Fruit fly (Drosophila melanogaster) Kc167 (cell line): ENCODE measurements around the gene CG31687.
"Not testable (repeated sequence)": the region's sequence is repeated elsewhere in the genome, so short reads cannot be mapped to it uniquely, and the experiment has no call there.

ENCODE experiments used
- Myc ChIP-seq: fragments of >200 bp; optimal IDR thresholded peaks from 2 replicates; lab custom pipeline; 2017; ENCODE audit warnings: missing external identifiers
- Sin3A ChIP-seq: fragments of >200 bp; optimal IDR thresholded peaks from 2 replicates; lab custom pipeline; 2018; ENCODE audit warnings: missing external identifiers
- h ChIP-seq: fragments of >200 bp; optimal IDR thresholded peaks from 3 replicates; lab custom pipeline; 2018; ENCODE audit warnings: missing external identifiers
- insv ChIP-seq: fragments of >200 bp; optimal IDR thresholded peaks from 3 replicates; lab custom pipeline; 2018; ENCODE audit warnings: missing external identifiers
- psq ChIP-seq: fragments of >200 bp; optimal IDR thresholded peaks from 2 replicates; lab custom pipeline; 2017; ENCODE audit warnings: missing external identifiers
- ttk ChIP-seq: sonication (Bioruptor generic); optimal IDR thresholded peaks from 2 replicates; lab custom pipeline; 2017; ENCODE audit warnings: missing external identifiers

The CG31687 gene

dm6 chr2L:20429458-20429857, 20.6 kb upstream of the CG31687 start:
- TF ChIP-seq h (lab: Kevin White, UChicago): no peak
- no peak for TF ChIP-seq ttk (lab: Kevin White, UChicago)
- TF ChIP-seq psq: no peak
- TF ChIP-seq insv (lab: Kevin White, UChicago): no peak
- TF ChIP-seq Sin3A (lab: Kevin White, UChicago): no peak
- TF ChIP-seq Myc (lab: Kevin White, UChicago): no peak

DNA sequence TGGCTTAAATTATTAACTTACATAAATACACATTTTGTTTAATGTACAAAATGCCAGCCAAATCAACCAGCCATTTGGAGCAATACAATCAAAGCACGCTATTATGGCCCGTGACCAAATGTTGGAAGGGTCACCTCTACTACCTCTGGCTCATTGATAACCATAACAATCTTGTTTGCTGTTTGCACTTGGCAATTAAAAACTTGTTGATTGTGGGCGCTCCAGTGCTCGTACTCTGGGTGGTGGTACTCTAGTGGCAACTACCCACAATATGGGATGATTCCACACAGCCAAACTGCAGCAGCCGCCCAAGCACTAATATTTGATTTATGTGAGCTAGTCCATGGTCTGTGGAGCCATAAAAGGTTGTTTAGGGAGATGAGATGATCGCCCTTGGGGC, 18.8 kb upstream of the CG31687 start:
- no peak for TF ChIP-seq insv (lab: Kevin White, UChicago)
- TF ChIP-seq Myc (lab: Kevin White, UChicago): no peak
- no peak for TF ChIP-seq Sin3A (lab: Kevin White, UChicago)
- no peak for TF ChIP-seq ttk (lab: Kevin White, UChicago)
- no peak for TF ChIP-seq h (lab: Kevin White, UChicago)
- TF ChIP-seq psq: no peak

- TF ChIP-seq psq: no peak
- TF ChIP-seq Sin3A (lab: Kevin White, UChicago): no peak
- TF ChIP-seq insv (lab: Kevin White, UChicago): no peak
- no peak for TF ChIP-seq Myc (lab: Kevin White, UChicago)
- no peak for TF ChIP-seq h (lab: Kevin White, UChicago)
- TF ChIP-seq ttk (lab: Kevin White, UChicago): no peak
Observed at dm6 chr2L:20434779-20435178, 15.2 kb upstream of the CG31687 start.

dm6 chr2L:20435199-20435598, 14.8 kb upstream of the CG31687 start:
- TF ChIP-seq ttk (lab: Kevin White, UChicago): no peak
- no peak for TF ChIP-seq insv (lab: Kevin White, UChicago)
- TF ChIP-seq Myc (lab: Kevin White, UChicago): no peak
- TF ChIP-seq psq: no peak
- no peak for TF ChIP-seq h (lab: Kevin White, UChicago)
- TF ChIP-seq Sin3A (lab: Kevin White, UChicago): no peak

DNA sequence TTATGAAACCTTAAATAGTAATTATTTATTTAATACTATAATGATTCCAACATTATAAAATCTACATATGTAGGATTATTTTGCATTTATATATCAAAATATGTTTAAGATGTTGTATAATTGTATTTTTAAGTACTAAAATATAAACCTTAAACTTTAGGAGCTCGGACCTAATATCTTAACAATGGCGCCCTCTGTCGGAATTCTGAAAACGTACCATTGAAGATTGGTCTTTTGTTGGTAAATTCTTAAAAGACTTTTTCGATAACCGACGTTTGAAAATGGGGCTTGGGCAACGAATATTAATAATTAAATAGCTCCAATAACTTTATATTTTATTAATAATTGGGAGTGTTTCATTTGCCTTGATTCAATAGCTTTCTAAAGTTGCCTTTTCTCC, 12.2 kb upstream of the CG31687 start:
- TF ChIP-seq h (lab: Kevin White, UChicago) (no peak), psq (no peak), Sin3A (lab: Kevin White, UChicago) (no peak), Myc (lab: Kevin White, UChicago) (no peak), insv (lab: Kevin White, UChicago) (no peak), ttk (lab: Kevin White, UChicago) (no peak)

- TF ChIP-seq ttk (lab: Kevin White, UChicago): no peak
- no peak for TF ChIP-seq Myc (lab: Kevin White, UChicago)
- no peak for TF ChIP-seq psq
- TF ChIP-seq h (lab: Kevin White, UChicago): no peak
- no peak for TF ChIP-seq insv (lab: Kevin White, UChicago)
- no peak for TF ChIP-seq Sin3A (lab: Kevin White, UChicago)
Observed at dm6 chr2L:20438474-20438873, 11.6 kb upstream of the CG31687 start.

DNA sequence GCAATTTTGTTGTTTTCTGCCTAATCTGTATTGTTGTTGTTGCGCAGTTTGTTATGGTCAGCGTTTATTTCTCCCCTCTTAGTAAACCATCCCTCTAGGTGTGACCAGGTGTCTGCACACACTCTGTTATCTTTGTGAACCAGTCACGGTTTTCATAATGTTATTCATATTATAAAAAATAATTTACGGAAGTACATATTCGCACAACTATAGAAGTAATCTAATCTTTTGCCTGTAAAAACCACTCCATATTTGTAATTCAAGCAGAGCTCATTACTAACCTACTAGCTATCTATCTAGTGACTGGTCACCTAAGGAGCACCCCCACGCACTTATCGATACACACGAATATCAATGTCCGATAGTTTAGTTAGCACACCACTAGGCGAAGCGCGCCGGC, 8.9 kb downstream of the CG31687 start, which contains the start of the genes CG18858 and Cdc23:
TSS of gene CG18858 (minus strand) at position 101 of the 400 bp plus-strand sequence.
TSS of gene Cdc23 (plus strand) at position 368 of the 400 bp plus-strand sequence.
- not testable (repeated sequence) for TF ChIP-seq Sin3A, insv, h (lab: Kevin White, UChicago)

DNA sequence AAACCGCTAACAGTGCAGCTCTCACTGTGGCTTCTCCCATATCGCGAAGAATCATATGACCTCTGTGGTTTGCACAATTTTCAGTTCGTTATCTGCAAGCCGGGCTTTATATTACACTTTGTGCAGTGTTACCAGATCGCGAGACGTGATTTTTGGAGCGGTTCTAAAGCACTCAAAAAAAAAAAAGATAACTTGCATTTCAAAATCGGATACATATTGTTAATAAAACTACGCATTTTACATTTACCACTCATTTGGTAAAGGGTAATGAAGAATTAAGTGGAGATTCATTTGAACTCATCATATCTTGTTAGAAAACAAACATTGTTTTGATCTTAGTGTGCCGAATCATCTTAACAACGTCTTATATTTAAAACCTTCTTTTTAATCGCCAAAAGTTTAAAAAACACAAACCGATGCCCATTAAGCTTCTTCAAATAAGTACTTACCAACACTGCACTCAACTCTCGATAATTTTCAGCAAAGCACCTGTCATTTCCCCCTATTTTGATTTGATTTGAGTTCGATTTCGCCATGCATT, 13.4 kb downstream of the CG31687 start, which contains the start of gene CG2493:
TSS of gene CG2493 (minus strand) at position 129 of the 541 bp plus-strand sequence.
- TF ChIP-seq psq: no peak
- TF ChIP-seq Sin3A (lab: Kevin White, UChicago): no peak
- no peak for TF ChIP-seq insv (lab: Kevin White, UChicago)
- no peak for TF ChIP-seq ttk (lab: Kevin White, UChicago)
- TF ChIP-seq h (lab: Kevin White, UChicago): no peak
- TF ChIP-seq Myc (lab: Kevin White, UChicago): no peak

- no peak for TF ChIP-seq insv (lab: Kevin White, UChicago)
- no peak for TF ChIP-seq h (lab: Kevin White, UChicago)
- TF ChIP-seq Sin3A (lab: Kevin White, UChicago): no peak
- TF ChIP-seq psq: no peak
- TF ChIP-seq Myc (lab: Kevin White, UChicago): no peak
- no peak for TF ChIP-seq ttk (lab: Kevin White, UChicago)
Observed at dm6 chr2L:20464385-20464784, 14.4 kb downstream of the CG31687 start.

DNA sequence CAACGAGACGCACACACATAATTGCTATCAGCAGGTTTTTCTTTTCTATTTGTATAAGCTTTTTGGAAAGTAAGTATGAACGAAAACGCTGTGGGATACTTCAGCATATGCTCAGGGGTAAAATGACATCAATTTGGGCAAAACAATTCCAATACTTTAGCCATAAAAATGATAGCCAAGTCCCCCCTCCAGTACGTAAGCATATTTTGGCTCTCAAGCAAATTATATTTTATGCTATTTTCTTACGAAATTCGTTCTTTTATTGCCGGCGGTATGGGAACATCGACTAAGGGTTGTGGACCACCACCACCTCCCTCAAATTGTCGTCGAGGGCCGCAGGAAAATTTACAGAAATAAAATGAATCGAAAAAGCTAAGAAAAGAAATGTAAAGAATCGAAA, 23.3 kb downstream of the CG31687 start, which contains the start of gene CG43233:
TSS of gene CG43233 (minus strand) at position 101 of the 400 bp plus-strand sequence.
- TF ChIP-seq Sin3A (lab: Kevin White, UChicago): no peak
- no peak for TF ChIP-seq insv (lab: Kevin White, UChicago)
- no peak for TF ChIP-seq Myc (lab: Kevin White, UChicago)
- no peak for TF ChIP-seq psq
- no peak for TF ChIP-seq ttk (lab: Kevin White, UChicago)
- TF ChIP-seq h (lab: Kevin White, UChicago): no peak

- TF ChIP-seq h (lab: Kevin White, UChicago) (no peak), psq (no peak), insv (lab: Kevin White, UChicago) (no peak)
Observed at dm6 chr2L:20476718-20477277, 26.8 kb downstream of the CG31687 start.
